Worm (Caenorhabditis elegans) whole organism, mixed stage, embryonic: Measurements from ENCODE around the gene cdh-7.

Experiments
- bed-3 ChIP-seq: fragments of 200-800 bp; sonication (Bioruptor generic); optimal IDR thresholded peaks from 3 replicates; lab custom pipeline; 2018; ENCODE audit warnings: mild to moderate bottlenecking, missing genetic modification characterization, moderate library complexity, missing compliant biosample characterization
- blmp-1 ChIP-seq: fragments of 150-350 bp; optimal IDR thresholded peaks from 2 replicates; lab custom pipeline; 2014; ENCODE audit warnings: missing biosample characterization, missing genetic modification characterization
- ceh-39 ChIP-seq: fragments of 150-350 bp; optimal IDR thresholded peaks from 2 replicates; lab custom pipeline; 2014; ENCODE audit warnings: missing biosample characterization, missing genetic modification characterization
- ceh-43 ChIP-seq: fragments of 200-800 bp; sonication (Bioruptor generic); optimal IDR thresholded peaks from 2 replicates; lab custom pipeline; 2018; ENCODE audit warnings: mild to moderate bottlenecking, missing genetic modification characterization, moderate library complexity, missing compliant biosample characterization
- ceh-83 ChIP-seq: fragments of 200-800 bp; sonication (Bioruptor generic); optimal IDR thresholded peaks from 2 replicates; lab custom pipeline; 2018; ENCODE audit warnings: mild to moderate bottlenecking, missing genetic modification characterization, missing compliant biosample characterization
- ces-1 ChIP-seq: fragments of 150-350 bp; optimal IDR thresholded peaks from 2 replicates; lab custom pipeline; 2014; ENCODE audit warnings: missing biosample characterization, missing genetic modification reagents, missing genetic modification characterization
- cnd-1 ChIP-seq: fragments of 200-800 bp; sonication (Bioruptor generic); optimal IDR thresholded peaks from 2 replicates; lab custom pipeline; 2018; ENCODE audit warnings: mild to moderate bottlenecking, missing genetic modification characterization, missing compliant biosample characterization
- drap-1 ChIP-seq: fragments of 200-800 bp; sonication (Bioruptor generic); optimal IDR thresholded peaks from 3 replicates; lab custom pipeline; 2018; ENCODE audit warnings: mild to moderate bottlenecking, missing genetic modification characterization, missing compliant biosample characterization
- elt-1 ChIP-seq: sonication (generic microtip); optimal IDR thresholded peaks from 2 replicates; lab custom pipeline; 2017; ENCODE audit warnings: missing genetic modification characterization, mild to moderate bottlenecking, missing compliant biosample characterization, antibody characterized with exemption, moderate library complexity, borderline replicate concordance; ENCODE audit not compliant: insufficient read depth
- elt-3 ChIP-seq: fragments of 150-350 bp; optimal IDR thresholded peaks from 2 replicates; lab custom pipeline; 2014; ENCODE audit warnings: missing biosample characterization, missing genetic modification characterization
- flh-1 ChIP-seq: fragments of 200-800 bp; sonication (Bioruptor generic); optimal IDR thresholded peaks from 2 replicates; lab custom pipeline; 2018; ENCODE audit warnings: mild to moderate bottlenecking, missing genetic modification characterization, moderate library complexity, missing compliant biosample characterization
- ham-2 ChIP-seq: fragments of 200-800 bp; sonication (Bioruptor generic); optimal IDR thresholded peaks from 2 replicates; lab custom pipeline; 2018; ENCODE audit warnings: mild to moderate bottlenecking, missing genetic modification characterization, missing compliant biosample characterization
- hlh-1 ChIP-seq: fragments of 150-350 bp; optimal IDR thresholded peaks from 2 replicates; lab custom pipeline; 2014; ENCODE audit warnings: missing biosample characterization, missing genetic modification reagents, missing genetic modification characterization
- lin-13 ChIP-seq: fragments of 150-350 bp; optimal IDR thresholded peaks from 2 replicates; lab custom pipeline; 2014; ENCODE audit warnings: missing biosample characterization, missing genetic modification characterization
- lin-32 ChIP-seq: fragments of 200-800 bp; sonication (Bioruptor generic); optimal IDR thresholded peaks from 2 replicates; lab custom pipeline; 2018; ENCODE audit warnings: mild to moderate bottlenecking, missing genetic modification characterization, missing compliant biosample characterization
- lsy-2 ChIP-seq: fragments of 150-350 bp; optimal IDR thresholded peaks from 2 replicates; lab custom pipeline; 2014; ENCODE audit warnings: missing biosample characterization, missing genetic modification characterization
- mab-5 ChIP-seq: fragments of 150-350 bp; optimal IDR thresholded peaks from 2 replicates; lab custom pipeline; 2014; ENCODE audit warnings: missing biosample characterization, missing genetic modification characterization
- mep-1 ChIP-seq: fragments of 150-350 bp; optimal IDR thresholded peaks from 2 replicates; lab custom pipeline; 2017; ENCODE audit warnings: missing biosample characterization, missing genetic modification reagents, missing genetic modification characterization, inconsistent platforms
- mls-2 ChIP-seq: sonication (generic microtip); optimal IDR thresholded peaks from 2 replicates; lab custom pipeline; 2016; ENCODE audit warnings: mild to moderate bottlenecking, missing genetic modification characterization, moderate library complexity, missing compliant biosample characterization
- nhr-12 ChIP-seq: fragments of 150-350 bp; optimal IDR thresholded peaks from 2 replicates; lab custom pipeline; 2014; ENCODE audit warnings: missing biosample characterization, missing genetic modification characterization
- nhr-2 ChIP-seq: fragments of 150-350 bp; optimal IDR thresholded peaks from 2 replicates; lab custom pipeline; 2014; ENCODE audit warnings: missing biosample characterization, missing genetic modification characterization
- nhr-237 ChIP-seq: fragments of 150-350 bp; optimal IDR thresholded peaks from 2 replicates; lab custom pipeline; 2014; ENCODE audit warnings: missing biosample characterization, missing genetic modification characterization
- nhr-28 ChIP-seq: fragments of 150-350 bp; optimal IDR thresholded peaks from 2 replicates; lab custom pipeline; 2014; ENCODE audit warnings: missing biosample characterization, missing genetic modification characterization
- nhr-76 ChIP-seq: sonication (generic microtip); optimal IDR thresholded peaks from 2 replicates; lab custom pipeline; 2017; ENCODE audit warnings: missing biosample characterization, missing genetic modification characterization
- pha-4 ChIP-seq: fragments of 150-350 bp; optimal IDR thresholded peaks from 2 replicates; lab custom pipeline; 2018; ENCODE audit warnings: missing biosample characterization, missing genetic modification reagents, missing genetic modification characterization
- sem-2 ChIP-seq: fragments of 200-800 bp; sonication (Bioruptor generic); optimal IDR thresholded peaks from 2 replicates; lab custom pipeline; 2018; ENCODE audit warnings: mild to moderate bottlenecking, missing genetic modification characterization, missing compliant biosample characterization
- snpc-4 ChIP-seq: fragments of 150-350 bp; optimal IDR thresholded peaks from 2 replicates; lab custom pipeline; 2014; ENCODE audit warnings: missing biosample characterization, missing genetic modification characterization
- sptf-1 ChIP-seq: sonication (generic microtip); optimal IDR thresholded peaks from 2 replicates; lab custom pipeline; 2017; ENCODE audit warnings: mild to moderate bottlenecking, missing genetic modification characterization, moderate library complexity, missing compliant biosample characterization
- tbx-8 ChIP-seq: fragments of 200-800 bp; sonication (Bioruptor generic); optimal IDR thresholded peaks from 2 replicates; lab custom pipeline; 2018; ENCODE audit warnings: mild to moderate bottlenecking, missing genetic modification characterization, moderate library complexity, missing compliant biosample characterization
- unc-120 ChIP-seq: sonication (generic microtip); optimal IDR thresholded peaks from 2 replicates; lab custom pipeline; 2017; ENCODE audit warnings: missing genetic modification characterization, missing compliant biosample characterization; ENCODE audit not compliant: poor library complexity, severe bottlenecking
- unc-39 ChIP-seq: fragments of 150-350 bp; optimal IDR thresholded peaks from 2 replicates; lab custom pipeline; 2014; ENCODE audit warnings: missing biosample characterization, missing genetic modification characterization
- unc-62 ChIP-seq: fragments of 150-350 bp; optimal IDR thresholded peaks from 2 replicates; lab custom pipeline; 2014; ENCODE audit warnings: missing biosample characterization, missing genetic modification reagents, missing genetic modification characterization
- ztf-11 ChIP-seq: fragments of 150-350 bp; optimal IDR thresholded peaks from 2 replicates; lab custom pipeline; 2014; ENCODE audit warnings: missing biosample characterization, missing genetic modification characterization

Gene cdh-7

DNA sequence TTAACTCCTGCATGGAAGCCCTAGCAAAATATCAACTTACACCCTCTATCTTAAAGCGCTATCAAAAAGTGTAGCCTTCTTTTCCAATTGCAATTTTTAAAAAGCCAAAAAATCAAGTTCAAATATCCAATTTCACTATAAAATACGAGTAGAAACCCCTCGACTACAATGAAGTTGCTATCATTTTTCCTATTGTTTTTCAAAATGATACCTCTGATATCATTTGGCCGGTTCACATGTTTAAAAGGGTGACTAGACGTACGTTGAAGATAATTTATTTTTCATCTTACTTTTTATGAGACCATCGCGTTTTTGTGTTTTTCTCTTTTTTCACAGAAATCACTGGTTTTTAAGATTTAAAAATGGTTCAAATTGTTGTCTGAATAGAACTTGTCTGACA is 8.5 kb downstream of the cdh-7 start, which contains the start of gene R05H10.1:
TSS of gene R05H10.1 (plus strand) at position 334 of the 400 bp plus-strand sequence.
- TF ChIP-seq drap-1 (GFP tag; lab: Kevin White, UChicago) (no peak), nhr-28 (tag; lab: Kevin White, UChicago) (no peak), bed-3 (no peak), sem-2 (GFP tag; lab: Kevin White, UChicago) (no peak), hlh-1 (tag; lab: Kevin White, UChicago) (no peak), sptf-1 (tag; lab: Kevin White, UChicago) (no peak), ceh-43 (GFP tag; lab: Kevin White, UChicago) (no peak), lsy-2 (tag; lab: Kevin White, UChicago) (no peak), lin-32 (GFP tag; lab: Kevin White, UChicago) (no peak), ces-1 (no peak), elt-1 (no peak), unc-120 (tag; lab: Kevin White, UChicago) (no peak), elt-3 (tag; lab: Kevin White, UChicago) (no peak), flh-1 (GFP tag; lab: Kevin White, UChicago) (no peak), cnd-1 (tag; lab: Kevin White, UChicago) (no peak)

DNA sequence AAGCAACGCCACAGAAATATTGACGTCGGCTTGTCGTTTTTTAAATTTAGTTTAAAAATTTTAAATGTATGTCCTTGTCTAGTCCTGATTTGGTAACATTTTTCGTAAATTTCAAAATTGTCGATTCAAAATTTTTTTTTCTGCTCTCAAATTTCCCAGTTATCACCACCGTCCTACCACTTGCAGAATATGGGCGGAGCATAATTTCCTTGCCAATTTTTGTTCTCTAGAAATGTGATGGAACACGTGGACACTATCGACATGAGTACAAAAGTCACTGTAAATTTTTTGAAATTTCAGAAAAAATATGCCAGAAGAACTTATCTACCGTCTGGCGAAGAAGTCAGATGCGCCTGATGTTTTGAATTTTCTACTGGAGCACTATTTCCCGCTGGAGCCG is 12.2 kb downstream of the cdh-7 start, which contains the start of gene R05H10.7:
TSS of gene R05H10.7 (plus strand) at position 301 of the 400 bp plus-strand sequence.
- TF ChIP-seq ham-2 (no peak), mls-2 (tag; lab: Kevin White, UChicago) (no peak), unc-62 (GFP tag; lab: Kevin White, UChicago) (no peak), hlh-1 (tag; lab: Kevin White, UChicago) (no peak), nhr-76 (tag; lab: Kevin White, UChicago) (no peak), elt-1 (no peak), blmp-1 (no peak)

DNA sequence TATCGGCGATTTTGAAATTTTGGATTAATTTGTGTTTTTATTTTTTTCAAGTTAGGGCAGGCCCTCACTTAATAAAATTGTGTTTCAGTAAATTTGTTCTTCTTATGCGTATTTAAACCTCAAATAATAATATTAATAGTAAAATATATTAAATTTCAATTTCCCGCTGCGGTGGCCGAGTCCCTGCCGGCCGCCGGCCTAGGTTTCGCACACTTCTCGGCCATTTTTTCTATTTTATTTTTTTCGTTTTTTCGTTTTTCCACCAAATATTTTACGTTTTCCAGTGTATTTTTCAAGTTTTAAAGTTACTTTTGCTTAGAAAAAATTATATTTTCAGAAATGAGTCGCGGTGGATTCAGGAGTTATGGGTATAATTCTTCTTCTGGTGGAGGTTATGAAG is 13.9 kb downstream of the cdh-7 start, which contains the start of gene rbm-28:
TSS of gene rbm-28 (plus strand) at position 338 of the 400 bp plus-strand sequence.
- TF ChIP-seq lin-13: no peak
- no peak for TF ChIP-seq flh-1 (GFP tag; lab: Kevin White, UChicago)
- TF ChIP-seq ceh-83: no peak
- TF ChIP-seq elt-1: no peak
- TF ChIP-seq ces-1: peak; percentile 33
- no peak for TF ChIP-seq nhr-12
- no peak for TF ChIP-seq nhr-2 (tag; lab: Kevin White, UChicago)
- no peak for TF ChIP-seq cnd-1 (tag; lab: Kevin White, UChicago)
- TF ChIP-seq mls-2 (tag; lab: Kevin White, UChicago): no peak
- TF ChIP-seq unc-39: no peak
- no peak for TF ChIP-seq ceh-39 (tag; lab: Kevin White, UChicago)
- TF ChIP-seq pha-4 (tag; lab: Kevin White, UChicago): no peak
- no peak for TF ChIP-seq blmp-1
- no peak for TF ChIP-seq tbx-8
- no peak for TF ChIP-seq snpc-4
- TF ChIP-seq bed-3: no peak
- peak; percentile 9 for TF ChIP-seq mep-1 (tag; lab: Kevin White, UChicago)
- TF ChIP-seq sptf-1 (tag; lab: Kevin White, UChicago): peak; percentile 26
- no peak for TF ChIP-seq unc-62 (GFP tag; lab: Kevin White, UChicago)
- TF ChIP-seq nhr-237: no peak
- TF ChIP-seq ztf-11 (tag; lab: Kevin White, UChicago): no peak
- no peak for TF ChIP-seq lin-32 (GFP tag; lab: Kevin White, UChicago)
- TF ChIP-seq unc-120 (tag; lab: Kevin White, UChicago): no peak
- TF ChIP-seq hlh-1 (tag; lab: Kevin White, UChicago): no peak
- TF ChIP-seq nhr-28 (tag; lab: Kevin White, UChicago): no peak

DNA sequence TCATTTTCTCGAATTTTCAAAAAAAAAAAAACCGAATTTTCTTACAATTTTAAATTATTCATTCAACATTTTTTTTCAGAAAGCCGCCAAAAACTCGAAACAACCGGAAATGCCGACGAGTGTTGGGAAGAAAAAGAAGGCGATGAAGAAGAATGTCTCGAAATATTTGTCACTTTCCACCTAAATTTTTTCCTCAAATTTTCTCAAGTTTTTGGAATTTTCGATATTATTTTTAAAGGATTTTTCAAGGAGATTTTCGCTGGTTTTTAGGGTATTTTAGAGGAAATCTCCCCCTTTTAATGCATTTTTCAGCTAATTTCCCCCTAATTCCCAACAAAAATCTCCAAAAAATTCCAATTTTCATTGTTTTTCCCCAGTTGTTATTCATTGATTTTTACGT is 23.1 kb downstream of the cdh-7 start:
- TF ChIP-seq bed-3: no peak
- TF ChIP-seq ceh-83: no peak
- TF ChIP-seq mep-1 (tag; lab: Kevin White, UChicago): no peak
- TF ChIP-seq ces-1: no peak
- no peak for TF ChIP-seq tbx-8
- no peak for TF ChIP-seq nhr-2 (tag; lab: Kevin White, UChicago)
- no peak for TF ChIP-seq hlh-1 (tag; lab: Kevin White, UChicago)

DNA sequence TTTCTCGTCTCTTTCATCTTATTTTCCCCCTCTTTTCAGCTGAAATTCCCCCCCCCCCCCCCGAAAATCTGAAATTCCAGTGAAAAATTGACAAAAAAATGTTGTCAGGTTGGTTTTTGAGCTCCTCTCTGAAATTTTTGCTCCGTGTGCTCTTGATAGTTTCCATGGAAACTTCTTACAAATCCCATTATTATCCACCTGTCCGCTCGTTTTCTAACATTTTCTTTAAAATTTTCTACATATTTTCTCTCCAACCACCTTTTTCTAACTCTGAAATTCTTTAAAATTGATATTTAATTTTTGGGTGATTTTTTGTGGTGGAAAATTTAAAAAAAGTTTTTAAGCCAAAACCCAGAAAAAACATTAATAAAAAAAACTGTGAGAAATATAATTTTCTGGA is 23.6 kb downstream of the cdh-7 start, which contains the start of gene gpx-2:
TSS of gene gpx-2 (plus strand) at position 99 of the 400 bp plus-strand sequence.
- no peak for TF ChIP-seq snpc-4
- TF ChIP-seq ceh-83: no peak
- TF ChIP-seq mab-5 (tag; lab: Kevin White, UChicago): no peak
- no peak for TF ChIP-seq flh-1 (GFP tag; lab: Kevin White, UChicago)
- no peak for TF ChIP-seq nhr-237
